Worm (Caenorhabditis elegans) whole organism, L4 larva: ENCODE results near the gene sdz-7.

Experiments used
- ces-1 ChIP-seq: fragments of 150-350 bp; sonication (generic microtip); optimal IDR thresholded peaks from 4 replicates; lab custom pipeline; 2014; ENCODE audit warnings: missing biosample characterization, missing genetic modification reagents, missing genetic modification characterization
- egl-27 ChIP-seq: sonication (generic microtip); optimal IDR thresholded peaks from 3 replicates; lab custom pipeline; 2017; ENCODE audit warnings: missing biosample characterization, missing genetic modification reagents, missing genetic modification characterization
- hlh-30 ChIP-seq: sonication (generic microtip); optimal IDR thresholded peaks from 2 replicates; lab custom pipeline; 2017; ENCODE audit warnings: antibody characterized with exemption, mild to moderate bottlenecking, missing genetic modification characterization, missing compliant biosample characterization; ENCODE audit not compliant: insufficient read depth

DNA sequence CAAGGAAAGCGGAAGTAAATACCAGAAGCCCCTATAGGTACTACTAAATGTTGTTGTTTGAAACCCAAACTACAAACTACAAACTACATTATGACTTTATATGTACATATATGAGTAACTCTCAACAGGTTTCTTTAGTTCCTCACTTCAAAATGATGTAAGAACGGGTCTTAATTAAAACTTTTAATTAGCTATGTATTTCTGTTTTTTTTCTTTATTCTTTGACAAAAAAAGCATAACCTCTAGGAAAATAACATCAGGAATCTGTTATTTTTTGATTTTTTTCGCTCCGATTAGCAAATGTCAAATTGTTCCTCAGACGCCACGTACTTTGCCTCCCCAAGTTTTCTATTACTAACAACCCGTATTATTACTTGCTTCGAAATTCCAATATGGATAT lies 556 bp upstream of the sdz-7 start, which contains the start of gene srh-250:
- TF ChIP-seq hlh-30 (tag; lab: Kevin White, UChicago) = no peak
- TF ChIP-seq egl-27 (tag; lab: Kevin White, UChicago) = no peak
- no peak for TF ChIP-seq ces-1
